Fruit fly (Drosophila melanogaster): Measurements from ENCODE around the gene Dpck.

Dpck gene

dm6 chr3R:7067092-7067491 lies 14.9 kb upstream of the Dpck start, which contains the start of the genes CG1105 and CG1965 (continued):
- TF ChIP-seq CG6175 (GFP tag; IDR thresholded peaks at IDR 0.05): peak; percentile 87
- TF ChIP-seq CG9876 (GFP tag; optimal IDR thresholded peaks at IDR 0.05): peak; percentile 92
- peak; percentile 72 for TF ChIP-seq CG17612 (GFP tag; IDR thresholded peaks at IDR 0.05)
- peak; percentile 99 for TF ChIP-seq sens (GFP tag)
- TF ChIP-seq CkIIα-i1 (GFP tag; IDR thresholded peaks at IDR 0.05): peak; percentile 52; the same call in 1 of the 2 replicates
- TF ChIP-seq slou (GFP tag; optimal IDR thresholded peaks at IDR 0.05): peak; percentile 91
- peak in 1 of 2 experiments; percentile 57 for TF ChIP-seq insv (GFP tag; optimal IDR thresholded peaks at IDR 0.05)
- peak; percentile 88 for TF ChIP-seq CG13123 (GFP tag; optimal IDR thresholded peaks at IDR 0.05)
- peak; percentile 99 for TF ChIP-seq unc-4 (GFP tag; IDR thresholded peaks at IDR 0.05; ENCODE audit: partially characterized antibody)
- peak; percentile 100 for TF ChIP-seq knrl (GFP tag; IDR thresholded peaks at IDR 0.05; ENCODE audit: partially characterized antibody)
- peak; percentile 88 for TF ChIP-seq Awh (GFP tag; IDR thresholded peaks at IDR 0.05)
- peak; percentile 69 for TF ChIP-seq CG13296 (GFP tag; optimal IDR thresholded peaks at IDR 0.05)
- peak; percentile 76 for TF ChIP-seq CG4282 (GFP tag; optimal IDR thresholded peaks at IDR 0.05)
- peak; percentile 93 for TF ChIP-seq CG18764 (GFP tag; optimal IDR thresholded peaks at IDR 0.05)
- TF ChIP-seq CG42726 (GFP tag; IDR thresholded peaks at IDR 0.05; ENCODE audit: partially characterized antibody): peak; percentile 93
- peak; percentile 84 for TF ChIP-seq CG17186 (GFP tag; optimal IDR thresholded peaks at IDR 0.05)
- TF ChIP-seq Opbp (GFP tag; IDR thresholded peaks at IDR 0.05; ENCODE audit: partially characterized antibody): peak; percentile 95
- TF ChIP-seq CG31365 (tag; optimal IDR thresholded peaks at IDR 0.05): peak; percentile 19
- peak; percentile 96 for TF ChIP-seq Hr3 (GFP tag; optimal IDR thresholded peaks at IDR 0.05)
- TF ChIP-seq wek (GFP tag; optimal IDR thresholded peaks at IDR 0.05): peak; percentile 45
- TF ChIP-seq slbo (GFP tag; IDR thresholded peaks at IDR 0.05): peak; percentile 97
- TF ChIP-seq sens-2 (GFP tag; IDR thresholded peaks at IDR 0.05): peak; percentile 79
- no peak for TF ChIP-seq hth (optimal IDR thresholded peaks at IDR 0.05)
- TF ChIP-seq slp2 (GFP tag; optimal IDR thresholded peaks at IDR 0.05): peak; percentile 91
- peak; percentile 87 for TF ChIP-seq Usf (GFP tag; optimal IDR thresholded peaks at IDR 0.05)
- TF ChIP-seq CG2129 (GFP tag; IDR thresholded peaks at IDR 0.05; ENCODE audit: partially characterized antibody): peak; percentile 100
- TF ChIP-seq CG11247 (GFP tag; IDR thresholded peaks at IDR 0.05): peak; percentile 93
- TF ChIP-seq zen2 (GFP tag; IDR thresholded peaks at IDR 0.05; ENCODE audit: partially characterized antibody): peak; percentile 93
- no peak for TF ChIP-seq CG12071 (GFP tag; optimal IDR thresholded peaks at IDR 0.05)
- peak; percentile 74 for TF ChIP-seq HHEX (GFP tag; optimal IDR thresholded peaks at IDR 0.05)
- peak; percentile 92 for TF ChIP-seq B-H1 (GFP tag; IDR thresholded peaks at IDR 0.05)
- peak; percentile 92 for TF ChIP-seq CG3838 (GFP tag; optimal IDR thresholded peaks at IDR 0.05)
- peak; percentile 89 for TF ChIP-seq CG5245 (GFP tag; optimal IDR thresholded peaks at IDR 0.05)
- TF ChIP-seq Hey (tag; optimal IDR thresholded peaks at IDR 0.05): peak; percentile 24
- TF ChIP-seq E2f1 (GFP tag; IDR thresholded peaks at IDR 0.05): peak; percentile 90
- peak; percentile 97 for TF ChIP-seq Rfx (GFP tag; IDR thresholded peaks at IDR 0.05)
- TF ChIP-seq CG10147 (GFP tag; optimal IDR thresholded peaks at IDR 0.05): peak; percentile 92
- no peak; the same call in 2 of the 3 replicates for TF ChIP-seq sr (GFP tag; IDR thresholded peaks at IDR 0.05)
- TF ChIP-seq dysf (GFP tag; IDR thresholded peaks at IDR 0.05): peak; percentile 93
- TF ChIP-seq tio (GFP tag; optimal IDR thresholded peaks at IDR 0.05): peak; percentile 90
- peak; percentile 91 for TF ChIP-seq CG7963 (GFP tag; IDR thresholded peaks at IDR 0.05; ENCODE audit: partially characterized antibody)
- peak; percentile 88 for TF ChIP-seq Camta (GFP tag; optimal IDR thresholded peaks at IDR 0.05)
- TF ChIP-seq ham (GFP tag; IDR thresholded peaks at IDR 0.05): 0 out of 2 replicates have a peak, but pooled peaks have one; percentile 28
- TF ChIP-seq danr (GFP tag; IDR thresholded peaks at IDR 0.05): peak; percentile 79; the same call in 1 of the 2 replicates
- TF ChIP-seq CG16815 (GFP tag; optimal IDR thresholded peaks at IDR 0.05): peak; percentile 91
- TF ChIP-seq dati (GFP tag; IDR thresholded peaks at IDR 0.05): peak; percentile 69
- peak; percentile 90 for TF ChIP-seq HLH3B (GFP tag; IDR thresholded peaks at IDR 0.05)
- TF ChIP-seq CG30403 (GFP tag; optimal IDR thresholded peaks at IDR 0.05): peak; percentile 98
- peak; percentile 94 for TF ChIP-seq ci (GFP tag; IDR thresholded peaks at IDR 0.05)
- TF ChIP-seq ara (GFP tag; IDR thresholded peaks at IDR 0.05): peak; percentile 90
- no peak for TF ChIP-seq Tbp (GFP tag; optimal IDR thresholded peaks at IDR 0.05)
- TF ChIP-seq CG4854 (GFP tag; optimal IDR thresholded peaks at IDR 0.05): peak; percentile 89

Measured in whole organism, embryonic.